Worm (Caenorhabditis elegans): ENCODE data around the gene sre-4.
"Not testable (repeated sequence)": the region's sequence is repeated elsewhere in the genome, so short reads cannot be mapped to it uniquely, and the experiment has no call there.

sre-4 gene

DNA sequence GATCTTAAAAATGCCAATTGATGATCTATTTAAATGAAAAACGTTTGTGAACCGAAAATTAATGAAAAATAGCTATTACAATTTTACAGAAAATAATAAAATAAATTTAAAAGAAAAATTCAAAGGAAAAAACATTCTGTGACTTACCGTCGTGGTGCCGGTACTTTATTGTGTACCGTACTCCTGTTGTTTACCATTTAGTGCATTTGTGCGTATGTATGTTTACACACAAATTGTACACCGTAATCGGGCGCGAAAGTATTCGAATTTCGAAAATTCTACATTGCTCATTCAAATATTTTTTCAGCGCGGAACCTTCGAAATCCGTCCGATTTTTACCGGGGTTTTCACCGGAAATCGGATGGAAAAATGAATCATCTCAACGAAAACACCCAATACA, 6.6 kb downstream of the sre-4 start, which contains the start of gene T13F2.6:
TSS of gene T13F2.6 (plus strand) at position 306 of the 400 bp plus-strand sequence.
- TF ChIP-seq ztf-29 (GFP tag; IDR thresholded peaks at IDR 0.05) (no peak), klf-2 (GFP tag; conservative IDR thresholded peaks at IDR 0.05) (no peak), med-1 (GFP tag; optimal IDR thresholded peaks at IDR 0.05; ENCODE audit: insufficient read depth) (no peak), cog-1 (tag; optimal IDR thresholded peaks at IDR 0.05) (no peak), tab-1 (GFP tag; IDR thresholded peaks at IDR 0.05) (no peak), ref-1 (GFP tag; conservative IDR thresholded peaks at IDR 0.05) (no peak), T22C8.4 (GFP tag; IDR thresholded peaks at IDR 0.05) (no peak), flt-1 (GFP tag; IDR thresholded peaks at IDR 0.05) (no peak), ztf-23 (GFP tag; IDR thresholded peaks at IDR 0.05) (no peak)

DNA sequence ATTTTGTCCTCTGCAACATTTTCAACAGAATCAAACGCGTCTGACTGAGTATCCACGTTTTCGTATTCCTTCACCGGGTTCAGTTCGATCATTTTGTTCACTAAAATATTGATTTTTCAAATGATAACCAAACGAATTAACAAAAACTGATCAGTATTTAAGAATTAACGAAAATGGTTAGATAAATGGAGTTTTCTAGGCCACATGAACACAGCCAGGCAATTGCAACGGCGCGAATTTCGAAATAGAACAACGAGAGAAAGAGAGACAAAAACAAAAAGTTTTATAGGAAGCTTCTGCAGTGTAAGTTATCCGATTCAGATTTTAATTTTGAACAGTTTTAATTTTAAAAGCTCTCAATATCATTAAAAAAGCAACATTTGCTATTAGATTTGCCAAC, 7.1 kb downstream of the sre-4 start, which contains the start of gene sna-2:
TSS of gene sna-2 (minus strand) at position 100 of the 400 bp plus-strand sequence.
- TF ChIP-seq ztf-23 (GFP tag; IDR thresholded peaks at IDR 0.05), result no peak
- TF ChIP-seq med-1 (GFP tag; optimal IDR thresholded peaks at IDR 0.05; ENCODE audit: insufficient read depth), result no peak
- TF ChIP-seq cog-1 (tag; optimal IDR thresholded peaks at IDR 0.05), result no peak
- no peak for TF ChIP-seq ref-1 (GFP tag; conservative IDR thresholded peaks at IDR 0.05)
- no peak for TF ChIP-seq tab-1 (GFP tag; IDR thresholded peaks at IDR 0.05)
- TF ChIP-seq ztf-29 (GFP tag; IDR thresholded peaks at IDR 0.05), result no peak
- no peak for TF ChIP-seq flt-1 (GFP tag; IDR thresholded peaks at IDR 0.05)
- no peak for TF ChIP-seq klf-2 (GFP tag; conservative IDR thresholded peaks at IDR 0.05)
- no peak for TF ChIP-seq T22C8.4 (GFP tag; IDR thresholded peaks at IDR 0.05)

DNA sequence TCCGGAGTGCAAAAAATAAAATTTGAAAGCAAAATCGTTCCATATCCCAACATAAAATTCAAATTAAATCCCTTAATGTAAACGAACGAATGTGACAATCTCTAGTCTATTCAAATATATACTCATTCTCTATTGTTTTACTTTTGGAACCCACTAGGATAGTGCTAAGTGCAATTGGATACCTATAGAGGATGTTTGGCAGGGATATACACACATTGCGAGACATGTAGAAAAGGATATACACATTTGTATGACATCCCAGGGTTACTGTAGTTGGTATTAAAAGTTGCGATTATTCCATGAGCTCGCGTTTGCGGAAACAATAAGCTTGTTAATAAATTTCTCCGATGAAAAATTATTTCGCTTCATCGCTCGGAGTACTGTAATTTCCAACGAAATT, 11.1 kb downstream of the sre-4 start:
- TF ChIP-seq ztf-29 (GFP tag; IDR thresholded peaks at IDR 0.05) (no peak), flt-1 (GFP tag; IDR thresholded peaks at IDR 0.05) (peak; percentile 41; the same call in 1 of the 2 replicates)

DNA sequence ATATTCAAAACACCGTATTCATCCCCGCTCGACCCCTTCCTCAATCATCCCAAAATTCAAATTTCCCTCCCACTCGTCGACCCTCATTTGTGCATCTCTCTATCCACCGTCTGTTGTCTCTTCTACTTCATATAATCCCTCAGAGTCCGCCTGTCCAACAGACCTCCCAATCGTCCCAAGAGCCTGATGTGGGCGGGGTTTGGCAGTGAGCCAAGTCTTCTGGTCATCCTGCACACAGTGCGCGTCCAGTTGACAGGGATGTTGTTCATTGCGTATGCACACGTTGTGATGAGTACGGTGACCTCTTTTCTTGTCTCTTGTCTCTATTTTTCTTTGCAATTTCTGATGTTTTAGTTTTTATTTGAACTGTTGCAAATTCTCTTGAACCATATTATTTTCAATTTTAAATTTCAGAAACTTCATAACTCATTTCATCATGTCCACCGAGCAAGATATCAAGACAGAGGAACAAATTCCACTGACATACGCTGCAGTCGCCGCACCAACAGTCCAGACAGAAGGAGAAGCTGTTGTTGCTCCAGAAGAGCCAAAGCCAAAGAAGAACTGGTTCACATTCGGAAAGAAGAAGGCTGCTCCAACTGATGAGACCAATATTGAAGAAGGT, 12.4 kb downstream of the sre-4 start, which contains the start of gene cav-1:
TSS of gene cav-1 (plus strand) at position 415 of the 625 bp plus-strand sequence.
- no peak for TF ChIP-seq ztf-29 (GFP tag; IDR thresholded peaks at IDR 0.05)
- TF ChIP-seq T22C8.4 (GFP tag; IDR thresholded peaks at IDR 0.05), result no peak
- TF ChIP-seq klf-2 (GFP tag; conservative IDR thresholded peaks at IDR 0.05), result no peak
- no peak for TF ChIP-seq tab-1 (GFP tag; IDR thresholded peaks at IDR 0.05)
- 0 out of 2 replicates have a peak, but pooled peaks have one; percentile 10 for TF ChIP-seq flt-1 (GFP tag; IDR thresholded peaks at IDR 0.05)

DNA sequence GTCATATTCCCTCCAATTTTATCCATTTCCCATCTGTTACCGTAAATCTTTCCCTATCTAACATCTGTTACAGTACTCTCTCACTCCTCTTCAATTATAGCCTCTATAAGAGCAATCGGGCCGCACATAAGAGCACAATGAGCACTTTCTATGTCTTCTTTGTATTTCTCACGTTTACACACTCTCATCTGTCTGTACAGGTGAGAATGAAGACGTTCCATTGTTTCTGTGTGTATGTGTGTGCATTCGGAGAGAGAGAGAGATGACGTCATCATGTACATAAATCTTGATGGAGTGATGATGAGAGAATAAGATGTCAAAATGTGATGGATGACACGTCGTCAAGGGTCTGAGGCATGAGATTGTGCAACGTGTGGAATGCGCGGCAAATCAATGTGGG, 13.8 kb downstream of the sre-4 start:
- TF ChIP-seq med-1 (GFP tag; optimal IDR thresholded peaks at IDR 0.05; ENCODE audit: insufficient read depth), result no peak
- no peak for TF ChIP-seq tab-1 (GFP tag; IDR thresholded peaks at IDR 0.05)
- peak; percentile 11 for TF ChIP-seq cog-1 (tag; optimal IDR thresholded peaks at IDR 0.05)
- no peak for TF ChIP-seq ztf-23 (GFP tag; IDR thresholded peaks at IDR 0.05)
- TF ChIP-seq ztf-29 (GFP tag; IDR thresholded peaks at IDR 0.05), result no peak
- no peak for TF ChIP-seq klf-2 (GFP tag; conservative IDR thresholded peaks at IDR 0.05)
- no peak for TF ChIP-seq T22C8.4 (GFP tag; IDR thresholded peaks at IDR 0.05)
- TF ChIP-seq flt-1 (GFP tag; IDR thresholded peaks at IDR 0.05), result no peak
- no peak for TF ChIP-seq ref-1 (GFP tag; conservative IDR thresholded peaks at IDR 0.05)

DNA sequence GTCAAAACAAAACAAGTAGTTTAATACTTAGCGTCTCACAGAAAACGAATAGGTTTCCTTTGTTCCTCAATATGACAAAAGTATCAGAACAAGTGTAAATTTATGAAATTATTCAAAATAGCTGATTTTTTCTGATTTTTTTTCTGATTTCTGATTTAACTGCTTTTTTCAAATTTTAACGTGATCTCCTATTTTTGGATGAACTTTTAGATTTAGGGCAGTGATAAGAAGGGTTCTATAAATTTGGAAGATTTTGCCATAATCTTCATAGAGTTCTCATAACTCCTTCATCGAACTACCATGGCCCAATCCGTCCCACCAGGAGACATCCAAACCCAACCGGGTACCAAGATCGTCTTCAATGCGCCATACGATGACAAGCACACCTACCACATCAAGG, 14.8 kb downstream of the sre-4 start, which contains the start of gene msp-78:
TSS of gene msp-78 (plus strand) at position 301 of the 400 bp plus-strand sequence.
- not testable (repeated sequence) for TF ChIP-seq med-1 (GFP tag; optimal IDR thresholded peaks at IDR 0.05; ENCODE audit: insufficient read depth); ztf-29 (GFP tag; IDR thresholded peaks at IDR 0.05); cog-1 (tag; optimal IDR thresholded peaks at IDR 0.05)

DNA sequence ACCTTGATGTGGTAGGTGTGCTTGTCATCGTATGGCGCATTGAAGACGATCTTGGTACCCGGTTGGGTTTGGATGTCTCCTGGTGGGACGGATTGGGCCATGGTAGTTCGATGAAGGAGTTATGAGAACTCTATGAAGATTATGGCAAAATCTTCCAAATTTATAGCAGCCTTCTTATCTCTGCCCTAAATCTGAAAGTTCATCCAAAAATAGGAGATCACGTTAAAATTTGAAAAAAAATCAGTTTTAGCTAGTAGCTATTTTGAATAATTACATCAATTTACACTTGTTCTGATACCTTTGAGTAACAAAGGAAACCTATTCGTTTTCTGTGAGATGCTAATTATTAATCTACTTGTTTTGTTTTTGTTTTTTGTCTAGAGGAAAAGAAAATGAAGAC, 17.5 kb downstream of the sre-4 start, which contains the start of gene msp-79:
TSS of gene msp-79 (minus strand) at position 101 of the 400 bp plus-strand sequence.
- not testable (repeated sequence) for TF ChIP-seq ztf-29 (GFP tag; IDR thresholded peaks at IDR 0.05); klf-2 (GFP tag; conservative IDR thresholded peaks at IDR 0.05); tab-1 (GFP tag; IDR thresholded peaks at IDR 0.05)

DNA sequence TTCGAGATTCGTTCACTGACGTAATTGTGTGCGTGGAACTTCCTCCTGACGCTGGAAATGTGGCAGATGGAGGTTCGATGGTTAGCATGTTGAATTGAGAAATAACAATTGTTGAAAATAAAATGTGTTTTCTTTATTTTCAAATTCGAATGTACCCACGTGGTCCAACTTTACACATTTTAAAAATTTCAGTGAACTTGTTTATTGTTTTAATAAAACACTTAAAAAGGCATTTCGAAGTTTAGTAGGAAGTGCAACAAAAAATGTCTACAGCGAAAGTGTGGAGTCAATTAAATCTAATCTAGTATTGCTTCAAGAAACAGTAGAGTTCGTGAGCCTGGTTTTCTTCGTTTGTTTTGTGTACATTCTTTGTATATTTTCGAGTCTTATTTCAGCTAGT, 18.3 kb downstream of the sre-4 start, which contains the start of gene ssp-36:
TSS of gene ssp-36 (minus strand) at position 101 of the 400 bp plus-strand sequence.
- TF ChIP-seq ztf-23 (GFP tag; IDR thresholded peaks at IDR 0.05), result no peak
- TF ChIP-seq klf-2 (GFP tag; conservative IDR thresholded peaks at IDR 0.05), result no peak
- TF ChIP-seq tab-1 (GFP tag; IDR thresholded peaks at IDR 0.05), result no peak
- no peak for TF ChIP-seq cog-1 (tag; optimal IDR thresholded peaks at IDR 0.05)
- TF ChIP-seq T22C8.4 (GFP tag; IDR thresholded peaks at IDR 0.05), result no peak
- no peak for TF ChIP-seq ref-1 (GFP tag; conservative IDR thresholded peaks at IDR 0.05)
- no peak for TF ChIP-seq med-1 (GFP tag; optimal IDR thresholded peaks at IDR 0.05; ENCODE audit: insufficient read depth)
- no peak for TF ChIP-seq ztf-29 (GFP tag; IDR thresholded peaks at IDR 0.05)
- no peak for TF ChIP-seq flt-1 (GFP tag; IDR thresholded peaks at IDR 0.05)

DNA sequence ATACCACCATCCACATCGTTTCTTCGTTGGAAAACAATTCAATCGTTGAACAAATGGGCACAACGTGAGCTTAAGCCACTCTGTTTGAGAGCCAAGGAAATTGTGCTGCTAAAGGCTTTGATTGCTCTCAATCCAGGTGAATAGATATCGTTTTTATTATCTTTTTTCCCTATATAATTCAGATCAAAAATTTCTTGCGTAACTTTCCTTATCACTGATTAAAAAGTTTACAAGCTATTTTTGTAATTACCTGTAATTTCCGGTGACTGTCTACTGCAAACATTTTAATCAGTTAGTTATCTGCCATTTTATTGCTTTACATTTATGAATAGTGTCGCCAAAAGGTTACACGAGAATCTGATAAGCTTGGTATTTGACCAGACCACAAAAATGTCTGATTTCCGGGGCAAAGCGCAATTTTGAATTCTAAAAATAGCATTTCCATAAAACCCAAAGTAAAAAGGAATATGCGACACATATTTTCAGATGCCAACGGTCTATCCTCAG, 21.9 kb downstream of the sre-4 start:
- no peak for TF ChIP-seq flt-1 (GFP tag; IDR thresholded peaks at IDR 0.05)
- TF ChIP-seq klf-2 (GFP tag; conservative IDR thresholded peaks at IDR 0.05), result no peak
- no peak for TF ChIP-seq ztf-29 (GFP tag; IDR thresholded peaks at IDR 0.05)
- TF ChIP-seq med-1 (GFP tag; optimal IDR thresholded peaks at IDR 0.05; ENCODE audit: insufficient read depth), result no peak
- no peak for TF ChIP-seq ref-1 (GFP tag; conservative IDR thresholded peaks at IDR 0.05)
- no peak for TF ChIP-seq tab-1 (GFP tag; IDR thresholded peaks at IDR 0.05)
- no peak for TF ChIP-seq cog-1 (tag; optimal IDR thresholded peaks at IDR 0.05)
- no peak for TF ChIP-seq ztf-23 (GFP tag; IDR thresholded peaks at IDR 0.05)
- no peak for TF ChIP-seq T22C8.4 (GFP tag; IDR thresholded peaks at IDR 0.05)

DNA sequence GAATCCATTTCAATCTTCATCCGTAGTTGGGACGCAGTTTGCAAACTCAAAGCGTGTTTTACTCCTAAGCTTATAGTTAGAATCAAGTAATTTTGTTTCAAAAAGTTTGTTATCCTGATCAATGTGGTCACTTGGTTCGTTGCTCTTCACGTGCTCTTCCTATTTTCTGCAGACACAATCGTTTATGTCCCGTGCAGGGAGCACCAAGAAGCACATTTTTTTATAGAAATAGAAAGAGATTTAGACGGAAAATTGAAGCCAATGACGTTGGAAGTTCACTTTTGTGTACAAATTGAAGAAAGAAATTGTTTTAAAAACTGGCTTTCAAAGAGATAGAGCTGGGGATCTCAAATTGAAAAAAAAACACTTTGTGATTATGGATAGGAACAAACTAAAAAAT, 22.8 kb downstream of the sre-4 start:
- no peak for TF ChIP-seq ztf-23 (GFP tag; IDR thresholded peaks at IDR 0.05)
- no peak for TF ChIP-seq T22C8.4 (GFP tag; IDR thresholded peaks at IDR 0.05)
- no peak for TF ChIP-seq cog-1 (tag; optimal IDR thresholded peaks at IDR 0.05)
- TF ChIP-seq flt-1 (GFP tag; IDR thresholded peaks at IDR 0.05), result no peak
- no peak for TF ChIP-seq klf-2 (GFP tag; conservative IDR thresholded peaks at IDR 0.05)
- TF ChIP-seq tab-1 (GFP tag; IDR thresholded peaks at IDR 0.05), result no peak
- TF ChIP-seq ztf-29 (GFP tag; IDR thresholded peaks at IDR 0.05), result no peak

Measured in whole organism, midembryonic.